Worm (Caenorhabditis elegans) whole organism, early embryonic: ENCODE results near the gene gldi-8.

ENCODE experiments used
- B0310.2 ChIP-seq: sonication (generic microtip); optimal IDR thresholded peaks from 2 replicates; lab custom pipeline; 2016; ENCODE audit warnings: mild to moderate bottlenecking, missing genetic modification characterization, missing compliant biosample characterization
- F13C5.2 ChIP-seq: sonication (generic microtip); optimal IDR thresholded peaks from 2 replicates; lab custom pipeline; 2017; ENCODE audit warnings: mild to moderate bottlenecking, missing genetic modification characterization, inconsistent platforms, missing compliant biosample characterization
- aly-1 ChIP-seq: sonication (generic microtip); optimal IDR thresholded peaks from 2 replicates; lab custom pipeline; 2016; ENCODE audit warnings: missing genetic modification characterization, missing compliant biosample characterization
- ama-1 ChIP-seq: fragments of 150-350 bp; optimal IDR thresholded peaks from 2 replicates; lab custom pipeline; 2014
- ceh-13 ChIP-seq: fragments of 200-800 bp; sonication (Bioruptor generic); optimal IDR thresholded peaks from 2 replicates; lab custom pipeline; 2018; ENCODE audit warnings: mild to moderate bottlenecking, missing genetic modification characterization, missing compliant biosample characterization
- ceh-36 ChIP-seq: sonication (generic microtip); optimal IDR thresholded peaks from 2 replicates; lab custom pipeline; 2016; ENCODE audit warnings: missing genetic modification characterization, inconsistent platforms, missing compliant biosample characterization
- ets-7 ChIP-seq: sonication (generic microtip); optimal IDR thresholded peaks from 2 replicates; lab custom pipeline; 2016; ENCODE audit warnings: missing genotype, missing genetic modification characterization, missing compliant biosample characterization
- flt-1 ChIP-seq: fragments of 200-800 bp; sonication (Bioruptor generic); IDR thresholded peaks from 2 replicates; pipeline ENCODE4 v1.3.6; 2022; ENCODE audit warnings: missing genetic modification characterization, missing compliant biosample characterization
- hmbx-1 ChIP-seq: sonication (generic microtip); optimal IDR thresholded peaks from 2 replicates; lab custom pipeline; 2016; ENCODE audit warnings: mild to moderate bottlenecking, missing genetic modification characterization, missing compliant biosample characterization
- hmg-4 ChIP-seq: fragments of 200-800 bp; sonication (Bioruptor generic); optimal IDR thresholded peaks from 2 replicates; lab custom pipeline; 2018; ENCODE audit warnings: mild to moderate bottlenecking, missing genetic modification characterization, missing compliant biosample characterization
- hnd-1 ChIP-seq: sonication (generic microtip); optimal IDR thresholded peaks from 2 replicates; lab custom pipeline; 2016; ENCODE audit warnings: missing genetic modification characterization, missing compliant biosample characterization
- pes-1 ChIP-seq: fragments of 200-800 bp; sonication (Bioruptor generic); IDR thresholded peaks from 2 replicates; pipeline ENCODE4 v1.3.6; 2022; ENCODE audit warnings: missing genetic modification reagents, missing genetic modification characterization, missing compliant biosample characterization
- scrt-1 ChIP-seq: fragments of 200-800 bp; sonication (Bioruptor generic); IDR thresholded peaks from 2 replicates; pipeline ENCODE4 v1.3.6; 2022; ENCODE audit warnings: missing genetic modification characterization, missing compliant biosample characterization
- sea-1 ChIP-seq: fragments of 200-800 bp; sonication (Bioruptor generic); conservative IDR thresholded peaks from 2 replicates; pipeline ENCODE4 v1.3.6; 2022; ENCODE audit warnings: missing genetic modification characterization, missing compliant biosample characterization
- tbx-11 ChIP-seq: fragments of 200-800 bp; sonication (Bioruptor generic); IDR thresholded peaks from 2 replicates; pipeline ENCODE4 v1.3.6; 2022; ENCODE audit warnings: missing genetic modification characterization, missing compliant biosample characterization
- tbx-37 ChIP-seq: fragments of 200-800 bp; sonication (Bioruptor generic); conservative IDR thresholded peaks from 2 replicates; pipeline ENCODE4 v1.3.6; 2022; ENCODE audit warnings: missing genetic modification reagents, missing genetic modification characterization, missing compliant biosample characterization
- tra-4 ChIP-seq: sonication (generic microtip); optimal IDR thresholded peaks from 2 replicates; lab custom pipeline; 2017; ENCODE audit warnings: missing genetic modification characterization, missing compliant biosample characterization

Gene gldi-8

ce11 chrIII:12612519-12612935 is 13.0 kb upstream of the gldi-8 start:
- TF ChIP-seq hmg-4 (GFP tag; lab: Kevin White, UChicago): peak; percentile 32
- TF ChIP-seq hmbx-1: no peak
- TF ChIP-seq ceh-36: peak; percentile 27
- no peak for TF ChIP-seq tra-4 (tag; lab: Kevin White, UChicago)
- TF ChIP-seq aly-1 (tag; lab: Kevin White, UChicago): peak; percentile 43
- TF ChIP-seq ceh-13 (GFP tag; lab: Kevin White, UChicago): no peak
- TF ChIP-seq sea-1 (GFP tag; lab: Robert Waterston, UW): no peak
- TF ChIP-seq flt-1 (GFP tag; lab: Robert Waterston, UW): peak; percentile 60; the same call in 1 of the 2 replicates
- TF ChIP-seq F13C5.2 (tag; lab: Kevin White, UChicago): peak; percentile 58
- TF ChIP-seq B0310.2 (tag; lab: Kevin White, UChicago): no peak
- no peak for TF ChIP-seq pes-1 (GFP tag; lab: Robert Waterston, UW)
- peak; percentile 51 for TF ChIP-seq ets-7
- no peak for TF ChIP-seq tbx-37 (GFP tag; lab: Robert Waterston, UW)
- TF ChIP-seq tbx-11 (GFP tag; lab: Robert Waterston, UW): no peak

- TF ChIP-seq sea-1 (GFP tag; lab: Robert Waterston, UW) (no peak), tra-4 (tag; lab: Kevin White, UChicago) (no peak), ama-1 (no peak), F13C5.2 (tag; lab: Kevin White, UChicago) (no peak), scrt-1 (GFP tag; lab: Robert Waterston, UW) (no peak), hmg-4 (GFP tag; lab: Kevin White, UChicago) (no peak), tbx-11 (GFP tag; lab: Robert Waterston, UW) (no peak), hnd-1 (tag; lab: Kevin White, UChicago) (no peak), flt-1 (GFP tag; lab: Robert Waterston, UW) (no peak), tbx-37 (GFP tag; lab: Robert Waterston, UW) (no peak), aly-1 (tag; lab: Kevin White, UChicago) (no peak), ceh-36 (no peak), hmbx-1 (no peak), ets-7 (no peak)
These were observed 11.9 kb upstream of the gldi-8 start for ce11 chrIII:12611414-12611813.

ce11 chrIII:12609410-12609809 is 9.9 kb upstream of the gldi-8 start:
- peak; percentile 20 for TF ChIP-seq hmg-4 (GFP tag; lab: Kevin White, UChicago)
- no peak for TF ChIP-seq ceh-13 (GFP tag; lab: Kevin White, UChicago)
- no peak for TF ChIP-seq B0310.2 (tag; lab: Kevin White, UChicago)

- no peak for TF ChIP-seq ceh-36
These were observed 9.5 kb upstream of the gldi-8 start, which contains the start of gene Y111B2A.12 for ce11 chrIII:12608989-12609388. Gene Y111B2A.12, plus strand, starts transcription at chrIII:12609289.

ce11 chrIII:12608220-12608958 is 8.9 kb upstream of the gldi-8 start, which contains the start of gene epc-1:
Gene epc-1, minus strand, starts transcription at chrIII:12608586.
- peak; percentile 18 for TF ChIP-seq F13C5.2 (tag; lab: Kevin White, UChicago)
- TF ChIP-seq ama-1: peak; percentile 78
- peak; percentile 65 for TF ChIP-seq hmg-4 (GFP tag; lab: Kevin White, UChicago)
- TF ChIP-seq hmbx-1: no peak
- TF ChIP-seq tbx-11 (GFP tag; lab: Robert Waterston, UW): no peak
- 0 out of 2 replicates have a peak, but pooled peaks have one; percentile 28 for TF ChIP-seq scrt-1 (GFP tag; lab: Robert Waterston, UW)
- TF ChIP-seq ets-7: no peak
- no peak; the same call in 1 of the 2 replicates for TF ChIP-seq pes-1 (GFP tag; lab: Robert Waterston, UW)
- no peak for TF ChIP-seq sea-1 (GFP tag; lab: Robert Waterston, UW)
- TF ChIP-seq tra-4 (tag; lab: Kevin White, UChicago): no peak
- TF ChIP-seq flt-1 (GFP tag; lab: Robert Waterston, UW): peak; percentile 5; the same call in 1 of the 2 replicates
- TF ChIP-seq hnd-1 (tag; lab: Kevin White, UChicago): no peak
- TF ChIP-seq ceh-36: peak; percentile 40
- TF ChIP-seq tbx-37 (GFP tag; lab: Robert Waterston, UW): no peak
- no peak for TF ChIP-seq ceh-13 (GFP tag; lab: Kevin White, UChicago)
- peak; percentile 38 for TF ChIP-seq B0310.2 (tag; lab: Kevin White, UChicago)
- no peak for TF ChIP-seq aly-1 (tag; lab: Kevin White, UChicago)

- TF ChIP-seq hnd-1 (tag; lab: Kevin White, UChicago) (no peak), tbx-37 (GFP tag; lab: Robert Waterston, UW) (no peak), ama-1 (no peak), scrt-1 (GFP tag; lab: Robert Waterston, UW) (no peak), flt-1 (GFP tag; lab: Robert Waterston, UW) (no peak), B0310.2 (tag; lab: Kevin White, UChicago) (peak; percentile 7), aly-1 (tag; lab: Kevin White, UChicago) (no peak), hmg-4 (GFP tag; lab: Kevin White, UChicago) (no peak)
These were observed 7.8 kb upstream of the gldi-8 start for ce11 chrIII:12607302-12607701.

ce11 chrIII:12606175-12606574 is 6.6 kb upstream of the gldi-8 start:
- TF ChIP-seq B0310.2 (tag; lab: Kevin White, UChicago) (no peak), hmg-4 (GFP tag; lab: Kevin White, UChicago) (no peak), F13C5.2 (tag; lab: Kevin White, UChicago) (no peak), flt-1 (GFP tag; lab: Robert Waterston, UW) (no peak), hmbx-1 (no peak), ceh-36 (no peak), tbx-11 (GFP tag; lab: Robert Waterston, UW) (no peak), tbx-37 (GFP tag; lab: Robert Waterston, UW) (no peak), sea-1 (GFP tag; lab: Robert Waterston, UW) (no peak), ets-7 (no peak), scrt-1 (GFP tag; lab: Robert Waterston, UW) (no peak), aly-1 (tag; lab: Kevin White, UChicago) (no peak), hnd-1 (tag; lab: Kevin White, UChicago) (no peak), pes-1 (GFP tag; lab: Robert Waterston, UW) (no peak), ama-1 (no peak), ceh-13 (GFP tag; lab: Kevin White, UChicago) (no peak)
